Worm (Caenorhabditis elegans): Measurements from ENCODE around the gene F58A6.9.

The F58A6.9 gene

ce11 chrII:5191766-5192165 is 33.1 kb upstream of the F58A6.9 start:
- TF ChIP-seq nhr-10 (tag; optimal IDR thresholded peaks at IDR 0.05) (no peak), unc-55 (GFP tag; optimal IDR thresholded peaks at IDR 0.05) (no peak), crh-2 (tag; optimal IDR thresholded peaks at IDR 0.05) (no peak), sem-4 (tag; optimal IDR thresholded peaks at IDR 0.05) (no peak), sma-3 (GFP tag; optimal IDR thresholded peaks at IDR 0.05) (no peak), zag-1 (tag; optimal IDR thresholded peaks at IDR 0.05) (no peak), lsy-2 (tag; optimal IDR thresholded peaks at IDR 0.05) (no peak), nhr-129 (tag; optimal IDR thresholded peaks at IDR 0.05) (no peak), mbf-1 (tag; optimal IDR thresholded peaks at IDR 0.05) (no peak), ztf-11 (tag; optimal IDR thresholded peaks at IDR 0.05) (no peak), lin-11 (tag; optimal IDR thresholded peaks at IDR 0.05) (no peak), fos-1 (tag; optimal IDR thresholded peaks at IDR 0.05) (peak; percentile 97), peb-1 (tag; optimal IDR thresholded peaks at IDR 0.05) (no peak), nhr-12 (tag; optimal IDR thresholded peaks at IDR 0.05) (no peak), F13H6.1 (tag; optimal IDR thresholded peaks at IDR 0.05) (peak; percentile 52), nhr-237 (tag; optimal IDR thresholded peaks at IDR 0.05) (no peak), elt-3 (tag; optimal IDR thresholded peaks at IDR 0.05) (no peak), blmp-1 (tag; optimal IDR thresholded peaks at IDR 0.05; ENCODE audit: insufficient read depth) (no peak), lin-39 (tag; optimal IDR thresholded peaks at IDR 0.05) (no peak), elt-1 (tag; optimal IDR thresholded peaks at IDR 0.05) (no peak), alr-1 (tag; optimal IDR thresholded peaks at IDR 0.05) (no peak), ztf-1 (GFP tag; conservative IDR thresholded peaks at IDR 0.05) (no peak), sma-9 (GFP tag; optimal IDR thresholded peaks at IDR 0.05) (peak; percentile 44), sma-9 (tag; optimal IDR thresholded peaks at IDR 0.05) (no peak)

ce11 chrII:5187934-5188333 is 29.3 kb upstream of the F58A6.9 start:
- no peak for TF ChIP-seq lsy-2 (tag; optimal IDR thresholded peaks at IDR 0.05)
- no peak for TF ChIP-seq egl-27 (tag; optimal IDR thresholded peaks at IDR 0.05)
- TF ChIP-seq nhr-25 (tag; optimal IDR thresholded peaks at IDR 0.05) = no peak

ce11 chrII:5187469-5187868 is 28.8 kb upstream of the F58A6.9 start, which contains the start of gene crh-2:
crh-2 (minus strand) TSS chrII:5187569.
- TF ChIP-seq F13H6.1 (tag; optimal IDR thresholded peaks at IDR 0.05) (no peak), nhr-11 (tag; optimal IDR thresholded peaks at IDR 0.05) (no peak), nhr-6 (tag; optimal IDR thresholded peaks at IDR 0.05) (no peak), elt-3 (tag; optimal IDR thresholded peaks at IDR 0.05) (no peak), crh-2 (tag; optimal IDR thresholded peaks at IDR 0.05) (no peak), lin-13 (GFP tag; optimal IDR thresholded peaks at IDR 0.05) (no peak), nhr-12 (tag; optimal IDR thresholded peaks at IDR 0.05) (no peak), nhr-23 (tag; optimal IDR thresholded peaks at IDR 0.05) (no peak), gmeb-1 (tag; optimal IDR thresholded peaks at IDR 0.05) (no peak)

- TF ChIP-seq sma-9 (GFP tag; optimal IDR thresholded peaks at IDR 0.05) (peak; percentile 29), sma-9 (tag; optimal IDR thresholded peaks at IDR 0.05) (no peak), fos-1 (tag; optimal IDR thresholded peaks at IDR 0.05) (peak; percentile 63), nhr-237 (tag; optimal IDR thresholded peaks at IDR 0.05) (no peak)
Observed at ce11 chrII:5186870-5187269, 28.2 kb upstream of the F58A6.9 start.

- TF ChIP-seq nhr-21 (tag; optimal IDR thresholded peaks at IDR 0.05) (no peak), unc-39 (tag; optimal IDR thresholded peaks at IDR 0.05) (no peak), nhr-11 (tag; optimal IDR thresholded peaks at IDR 0.05) (no peak), egl-27 (tag; optimal IDR thresholded peaks at IDR 0.05) (peak; percentile 15), Y55F3AM.14 (GFP tag; optimal IDR thresholded peaks at IDR 0.05) (no peak), crh-2 (tag; optimal IDR thresholded peaks at IDR 0.05) (no peak), ztf-11 (tag; optimal IDR thresholded peaks at IDR 0.05) (no peak), snpc-4 (tag; optimal IDR thresholded peaks at IDR 0.05) (no peak), ceh-82 (tag; optimal IDR thresholded peaks at IDR 0.05) (no peak), nhr-6 (tag; optimal IDR thresholded peaks at IDR 0.05) (no peak), nhr-23 (tag; optimal IDR thresholded peaks at IDR 0.05) (no peak), nhr-25 (tag; optimal IDR thresholded peaks at IDR 0.05) (no peak), unc-62 (GFP tag; optimal IDR thresholded peaks at IDR 0.05) (no peak), nhr-129 (tag; optimal IDR thresholded peaks at IDR 0.05) (no peak), dmd-4 (tag; optimal IDR thresholded peaks at IDR 0.05) (no peak), alr-1 (tag; optimal IDR thresholded peaks at IDR 0.05) (no peak), blmp-1 (tag; optimal IDR thresholded peaks at IDR 0.05; ENCODE audit: insufficient read depth) (no peak), elt-3 (tag; optimal IDR thresholded peaks at IDR 0.05) (no peak), ztf-4 (tag; optimal IDR thresholded peaks at IDR 0.05) (no peak), lin-39 (tag; optimal IDR thresholded peaks at IDR 0.05) (no peak), peb-1 (tag; optimal IDR thresholded peaks at IDR 0.05) (no peak), ceh-16 (tag; optimal IDR thresholded peaks at IDR 0.05) (no peak), aly-2 (tag; optimal IDR thresholded peaks at IDR 0.05) (no peak), mab-5 (tag; optimal IDR thresholded peaks at IDR 0.05) (no peak), unc-55 (GFP tag; optimal IDR thresholded peaks at IDR 0.05) (no peak), lsy-2 (tag; optimal IDR thresholded peaks at IDR 0.05) (no peak), fos-1 (tag; optimal IDR thresholded peaks at IDR 0.05) (peak; percentile 59), ztf-1 (GFP tag; conservative IDR thresholded peaks at IDR 0.05) (no peak), ama-1 (optimal IDR thresholded peaks at IDR 0.05) (no peak), lin-11 (tag; optimal IDR thresholded peaks at IDR 0.05) (no peak), skn-1 (tag; optimal IDR thresholded peaks at IDR 0.05) (no peak)
Observed at ce11 chrII:5185955-5186539, 27.4 kb upstream of the F58A6.9 start.

Data from whole organism, L2 larva.